Fruit fly (Drosophila melanogaster) whole organism, embryonic: ENCODE measurements around the gene TfIIS.

Source experiments
- BEAF-32 ChIP-seq: fragments of 200-800 bp; sonication (Bioruptor generic); optimal IDR thresholded peaks from 3 replicates; lab custom pipeline; 2017; ENCODE audit warnings: missing biosample characterization, missing genetic modification characterization, mild to moderate bottlenecking, moderate library complexity, missing genetic modification reagents
- CG1024 ChIP-seq: fragments of 200-800 bp; sonication (Bioruptor generic); IDR thresholded peaks from 2 replicates; pipeline ENCODE4 v1.3.6; 2022; ENCODE audit warnings: missing biosample characterization, missing genetic modification characterization
- CG10431 ChIP-seq: fragments of 200-800 bp; sonication (Bioruptor generic); optimal IDR thresholded peaks from 3 replicates; lab custom pipeline; 2018; ENCODE audit warnings: missing biosample characterization, mild to moderate bottlenecking, missing genetic modification characterization
- CG13296 ChIP-seq: fragments of 200-800 bp; sonication (Bioruptor generic); optimal IDR thresholded peaks from 3 replicates; lab custom pipeline; 2018; ENCODE audit warnings: missing biosample characterization, mild to moderate bottlenecking, missing genetic modification characterization
- CG14050 ChIP-seq: fragments of 200-800 bp; sonication (Bioruptor generic); IDR thresholded peaks from 3 replicates; pipeline ENCODE4 v1.3.6; 2022; ENCODE audit warnings: missing biosample characterization, missing genetic modification characterization
- CG14441 ChIP-seq: fragments of 200-800 bp; sonication (Bioruptor generic); IDR thresholded peaks from 2 replicates; pipeline ENCODE4 v1.3.6; 2022; ENCODE audit warnings: missing biosample characterization, missing genetic modification characterization
- CG15269 ChIP-seq: fragments of 200-800 bp; sonication (Bioruptor generic); optimal IDR thresholded peaks from 2 replicates; lab custom pipeline; 2018; ENCODE audit warnings: missing biosample characterization, mild to moderate bottlenecking, missing genetic modification characterization, moderate library complexity
- CG16813 ChIP-seq: fragments of 200-800 bp; sonication (Bioruptor generic); IDR thresholded peaks from 3 replicates; pipeline ENCODE4 v1.3.6; 2022; ENCODE audit warnings: missing biosample characterization, missing genetic modification characterization; ENCODE audit not compliant: partially characterized antibody
- CG16815 ChIP-seq: fragments of 200-800 bp; sonication (Bioruptor generic); optimal IDR thresholded peaks from 3 replicates; lab custom pipeline; 2017; ENCODE audit warnings: missing biosample characterization, mild to moderate bottlenecking, missing genetic modification characterization
- CG16863 ChIP-seq: fragments of 200-800 bp; sonication (Bioruptor generic); optimal IDR thresholded peaks from 3 replicates; lab custom pipeline; 2016; ENCODE audit warnings: missing biosample characterization, missing genetic modification characterization
- CG17802 ChIP-seq: fragments of 200-800 bp; sonication (Bioruptor generic); optimal IDR thresholded peaks from 2 replicates; lab custom pipeline; 2018; ENCODE audit warnings: missing biosample characterization, mild to moderate bottlenecking, missing genetic modification characterization, moderate library complexity
- CG18262 ChIP-seq: fragments of 200-800 bp; optimal IDR thresholded peaks from 3 replicates; lab custom pipeline; 2019; ENCODE audit warnings: missing biosample characterization, mild to moderate bottlenecking, missing genetic modification characterization, moderate library complexity
- CG2678 ChIP-seq: fragments of 200-800 bp; sonication (Bioruptor generic); optimal IDR thresholded peaks from 3 replicates; lab custom pipeline; 2019; ENCODE audit warnings: missing biosample characterization, mild to moderate bottlenecking, missing genetic modification characterization, moderate library complexity
- CG3163 ChIP-seq: fragments of 200-800 bp; sonication (Bioruptor generic); optimal IDR thresholded peaks from 3 replicates; lab custom pipeline; 2016; ENCODE audit warnings: missing biosample characterization, missing genetic modification characterization
- CG32532 ChIP-seq: fragments of 200-800 bp; sonication (Bioruptor generic); IDR thresholded peaks from 2 replicates; pipeline ENCODE4 v1.3.6; 2022; ENCODE audit warnings: missing biosample characterization, missing genetic modification characterization
- CG33557 ChIP-seq: fragments of 200-800 bp; sonication (Bioruptor generic); optimal IDR thresholded peaks from 2 replicates; lab custom pipeline; 2019; ENCODE audit warnings: missing biosample characterization, mild to moderate bottlenecking, missing genetic modification characterization, moderate library complexity
- CG43689 ChIP-seq: fragments of 200-800 bp; sonication (Bioruptor generic); IDR thresholded peaks from 2 replicates; pipeline ENCODE4 v1.3.6; 2022; ENCODE audit warnings: missing biosample characterization, missing genetic modification characterization
- CG4730 ChIP-seq: fragments of 200-800 bp; sonication (Bioruptor generic); IDR thresholded peaks from 2 replicates; pipeline ENCODE4 v1.3.6; 2022; ENCODE audit warnings: missing biosample characterization, missing genetic modification characterization
- CG8388 ChIP-seq: fragments of 200-800 bp; sonication (Bioruptor generic); optimal IDR thresholded peaks from 2 replicates; lab custom pipeline; 2019; ENCODE audit warnings: missing biosample characterization, mild to moderate bottlenecking, missing genetic modification characterization, moderate library complexity
- CG8478 ChIP-seq: fragments of >200 bp; optimal IDR thresholded peaks from 2 replicates; lab custom pipeline; 2018
- CG9932 ChIP-seq: fragments of 200-800 bp; sonication (Bioruptor generic); IDR thresholded peaks from 2 replicates; pipeline ENCODE4 v1.3.6; 2022; ENCODE audit warnings: missing biosample characterization, missing genetic modification characterization
- D19B ChIP-seq: fragments of 200-800 bp; sonication (Bioruptor generic); optimal IDR thresholded peaks from 2 replicates; lab custom pipeline; 2017; ENCODE audit warnings: missing biosample characterization, mild to moderate bottlenecking, missing genetic modification characterization
- Elba2 ChIP-seq: fragments of 200-800 bp; sonication (Bioruptor generic); optimal IDR thresholded peaks from 3 replicates; lab custom pipeline; 2016; ENCODE audit warnings: missing biosample characterization, missing genetic modification characterization
- Gug ChIP-seq: fragments of 200-800 bp; sonication (Bioruptor generic); IDR thresholded peaks from 4 replicates; pipeline ENCODE4 v1.3.6; 2022; ENCODE audit warnings: missing biosample characterization, missing genetic modification characterization
- Lim3 ChIP-seq: fragments of 200-800 bp; sonication (Bioruptor generic); IDR thresholded peaks from 2 replicates; pipeline ENCODE4 v1.3.6; 2022; ENCODE audit warnings: missing biosample characterization, missing genetic modification characterization
- Max ChIP-seq: fragments of 200-800 bp; sonication (Bioruptor generic); optimal IDR thresholded peaks from 2 replicates; lab custom pipeline; 2016; ENCODE audit warnings: missing biosample characterization, mild to moderate bottlenecking, missing genetic modification characterization
- Sox102F ChIP-seq: fragments of 200-800 bp; sonication (Bioruptor generic); optimal IDR thresholded peaks from 2 replicates; lab custom pipeline; 2018; ENCODE audit warnings: missing biosample characterization, mild to moderate bottlenecking, missing genetic modification characterization, moderate library complexity
- al ChIP-seq: fragments of 200-800 bp; sonication (Bioruptor generic); IDR thresholded peaks from 2 replicates; pipeline ENCODE4 v1.3.6; 2022; ENCODE audit warnings: missing biosample characterization, missing genetic modification characterization
- ara ChIP-seq: fragments of 200-800 bp; sonication (Bioruptor generic); IDR thresholded peaks from 2 replicates; pipeline ENCODE4 v1.3.6; 2022; ENCODE audit warnings: missing biosample characterization, missing genetic modification characterization
- br ChIP-seq: fragments of >200 bp; optimal IDR thresholded peaks from 2 replicates; lab custom pipeline; 2017
- crol ChIP-seq: fragments of 200-800 bp; sonication (Bioruptor generic); IDR thresholded peaks from 2 replicates; pipeline ENCODE4 v1.3.6; 2022; ENCODE audit warnings: missing biosample characterization, missing genetic modification characterization
- dimm ChIP-seq: fragments of 200-800 bp; sonication (Bioruptor generic); IDR thresholded peaks from 2 replicates; pipeline ENCODE4 v1.3.6; 2022; ENCODE audit warnings: missing biosample characterization, missing genetic modification characterization
- fd64A ChIP-seq: fragments of 200-800 bp; sonication (Bioruptor generic); optimal IDR thresholded peaks from 3 replicates; lab custom pipeline; 2018; ENCODE audit warnings: missing biosample characterization, mild to moderate bottlenecking, missing genetic modification characterization
- gcm2 ChIP-seq: fragments of 200-800 bp; sonication (Bioruptor generic); optimal IDR thresholded peaks from 2 replicates; lab custom pipeline; 2016; ENCODE audit warnings: missing biosample characterization, missing genetic modification characterization
- grau ChIP-seq: fragments of 200-800 bp; optimal IDR thresholded peaks from 3 replicates; lab custom pipeline; 2019; ENCODE audit warnings: missing biosample characterization, mild to moderate bottlenecking, missing genetic modification characterization, moderate library complexity
- gsb ChIP-seq: fragments of 200-800 bp; sonication (Bioruptor generic); IDR thresholded peaks from 2 replicates; pipeline ENCODE4 v1.3.6; 2022; ENCODE audit warnings: missing biosample characterization, missing genetic modification characterization
- her ChIP-seq: fragments of 200-800 bp; sonication (Bioruptor generic); optimal IDR thresholded peaks from 2 replicates; lab custom pipeline; 2016; ENCODE audit warnings: missing biosample characterization, missing genetic modification characterization
- lov ChIP-seq, 2 experiments: fragments of 200-800 bp in 1 of 2; fragments of >200 bp in 1 of 2; sonication (Bioruptor generic) in 1 of 2; IDR thresholded peaks in 1 of 2; optimal IDR thresholded peaks in 1 of 2; 2 replicates in 1 of 2; 3 replicates in 1 of 2; pipeline versions ENCODE4 v1.3.6 to Lab custom; 2017 to 2022; ENCODE audit warnings: missing biosample characterization in 1 of 2, missing genetic modification characterization in 1 of 2
- maf-S ChIP-seq: fragments of 200-800 bp; sonication (Bioruptor generic); optimal IDR thresholded peaks from 2 replicates; lab custom pipeline; 2016; ENCODE audit warnings: missing biosample characterization, missing genetic modification characterization
- org-1 ChIP-seq: fragments of 200-800 bp; sonication (Bioruptor generic); optimal IDR thresholded peaks from 2 replicates; lab custom pipeline; 2017; ENCODE audit warnings: missing biosample characterization, missing genetic modification characterization
- peb ChIP-seq: fragments of 200-800 bp; sonication (Bioruptor generic); IDR thresholded peaks from 2 replicates; pipeline ENCODE4 v1.3.6; 2022; ENCODE audit warnings: missing biosample characterization, missing genetic modification characterization
- pfk ChIP-seq: fragments of 200-800 bp; sonication (Bioruptor generic); optimal IDR thresholded peaks from 2 replicates; lab custom pipeline; 2018; ENCODE audit warnings: missing biosample characterization, mild to moderate bottlenecking, missing genetic modification characterization, moderate library complexity
- pho ChIP-seq: fragments of 200-800 bp; sonication (Bioruptor generic); optimal IDR thresholded peaks from 2 replicates; lab custom pipeline; 2016; ENCODE audit warnings: missing biosample characterization, missing genetic modification characterization
- sc ChIP-seq, 3 experiments: fragments of >200 bp in 2 of 3; fragments of 200-800 bp in 1 of 3; sonication (Bioruptor generic) in 1 of 3; optimal IDR thresholded peaks; 2 replicates in 2 of 3; 3 replicates in 1 of 3; lab custom pipeline; 2017; ENCODE audit warnings: mild to moderate bottlenecking in 1 of 3, missing biosample characterization in 1 of 3, missing genetic modification characterization in 1 of 3, missing genetic modification reagents in 1 of 3
- ssp ChIP-seq: fragments of 200-800 bp; sonication (Bioruptor generic); IDR thresholded peaks from 2 replicates; pipeline ENCODE4 v1.3.6; 2022; ENCODE audit warnings: missing biosample characterization, missing genetic modification characterization
- stc ChIP-seq: fragments of 200-800 bp; sonication (Bioruptor generic); IDR thresholded peaks from 2 replicates; pipeline ENCODE4 v1.3.6; 2022; ENCODE audit warnings: missing biosample characterization, missing genetic modification characterization
- stwl ChIP-seq: fragments of 200-800 bp; sonication (Bioruptor generic); optimal IDR thresholded peaks from 3 replicates; lab custom pipeline; 2018; ENCODE audit warnings: missing biosample characterization, mild to moderate bottlenecking, missing genetic modification characterization, moderate library complexity
- tll ChIP-seq, 2 experiments: fragments of 200-800 bp in 1 of 2; fragments of >200 bp in 1 of 2; sonication (Bioruptor generic) in 1 of 2; optimal IDR thresholded peaks; 2 replicates each; lab custom pipeline; 2017 to 2019; ENCODE audit warnings: missing biosample characterization in 2 of 2, missing genetic modification characterization in 2 of 2, mild to moderate bottlenecking in 1 of 2, moderate library complexity in 1 of 2
- trem ChIP-seq: fragments of 200-800 bp; optimal IDR thresholded peaks from 3 replicates; lab custom pipeline; 2019; ENCODE audit warnings: missing biosample characterization, mild to moderate bottlenecking, missing genetic modification characterization, moderate library complexity
- tx ChIP-seq: fragments of 200-800 bp; sonication (Bioruptor generic); optimal IDR thresholded peaks from 2 replicates; lab custom pipeline; 2016; ENCODE audit warnings: missing biosample characterization, missing genetic modification characterization
- usp ChIP-seq: fragments of >200 bp; optimal IDR thresholded peaks from 2 replicates; lab custom pipeline; 2017; ENCODE audit warnings: missing biosample characterization, missing genetic modification characterization
- vfl ChIP-seq: fragments of 200-800 bp; sonication (Bioruptor generic); optimal IDR thresholded peaks from 2 replicates; lab custom pipeline; 2016; ENCODE audit warnings: missing biosample characterization, missing genetic modification characterization

Gene TfIIS

DNA sequence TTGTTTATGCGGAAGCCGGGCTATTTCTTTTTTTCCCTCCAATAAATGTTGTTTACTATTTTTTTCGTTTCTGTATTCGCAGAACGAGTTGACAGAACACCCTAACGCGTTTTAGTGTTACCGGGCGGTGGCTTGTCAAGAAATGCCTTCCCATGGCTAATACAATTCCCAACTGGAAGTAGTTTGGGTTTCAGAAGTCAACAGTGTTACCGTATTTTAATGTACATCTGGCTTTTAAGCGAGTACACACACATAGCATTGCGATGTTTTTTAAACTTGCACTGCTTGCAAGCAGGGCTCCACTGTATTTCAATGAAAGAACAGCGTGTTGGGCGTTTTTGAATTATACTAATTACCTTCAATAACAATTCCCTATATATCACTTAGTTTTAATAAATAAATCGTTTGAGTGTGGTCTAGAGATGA lies at the start of gene TfIIS (continued):
- TF ChIP-seq org-1 (no peak), peb (GFP tag; lab: Robert Waterston, UW) (no peak), pfk (GFP tag; lab: Kevin White, UChicago) (no peak), CG2678 (tag; lab: Kevin White, UChicago) (no peak), trem (tag; lab: Kevin White, UChicago) (peak; percentile 75), ara (no peak), BEAF-32 (peak; percentile 69), lov (optimal IDR thresholded peaks at IDR 0.05; lab: Kevin White, UChicago) (no peak), lov (GFP tag; IDR thresholded peaks at IDR 0.05; lab: Robert Waterston, UW) (no peak), grau (tag; lab: Kevin White, UChicago) (peak; percentile 42), pho (GFP tag; lab: Kevin White, UChicago) (no peak), Max (GFP tag; lab: Kevin White, UChicago) (no peak), sc (optimal IDR thresholded peaks at IDR 0.05; lab: Kevin White, UChicago) (no peak), sc (GFP tag; optimal IDR thresholded peaks at IDR 0.05; lab: Kevin White, UChicago) (no peak), vfl (no peak), dimm (GFP tag; lab: Robert Waterston, UW) (no peak), br (no peak), tx (no peak), crol (GFP tag; lab: Robert Waterston, UW) (no peak), CG18262 (tag; lab: Kevin White, UChicago) (no peak), CG13296 (GFP tag; lab: Kevin White, UChicago) (no peak), her (GFP tag; lab: Kevin White, UChicago) (peak; percentile 23), D19B (GFP tag; lab: Kevin White, UChicago) (no peak), CG4730 (GFP tag; lab: Robert Waterston, UW) (no peak), Elba2 (GFP tag; lab: Kevin White, UChicago) (peak; percentile 92), maf-S (GFP tag; lab: Kevin White, UChicago) (no peak), CG1024 (GFP tag; lab: Robert Waterston, UW) (no peak), CG10431 (GFP tag; lab: Kevin White, UChicago) (no peak), CG16863 (GFP tag; lab: Kevin White, UChicago) (no peak), Lim3 (GFP tag; lab: Robert Waterston, UW) (no peak), CG17802 (tag; lab: Kevin White, UChicago) (peak; percentile 56), stc (no peak; the same call in 1 of the 2 replicates), usp (GFP tag; lab: Kevin White, UChicago) (no peak), Sox102F (GFP tag; lab: Kevin White, UChicago) (no peak), stwl (peak; percentile 96), CG16813 (GFP tag; lab: Robert Waterston, UW) (peak; percentile 51; the same call in 2 of the 3 replicates), CG8388 (GFP tag; lab: Kevin White, UChicago) (no peak), CG16815 (GFP tag; lab: Kevin White, UChicago) (no peak), CG33557 (GFP tag; lab: Kevin White, UChicago) (no peak), CG3163 (peak; percentile 24), CG43689 (GFP tag; lab: Robert Waterston, UW) (no peak), CG8478 (peak; percentile 79), CG14441 (no peak), CG9932 (GFP tag; lab: Robert Waterston, UW) (peak; percentile 50), gsb (GFP tag; lab: Robert Waterston, UW) (no peak), gcm2 (no peak), tll (GFP tag; optimal IDR thresholded peaks at IDR 0.05; lab: Kevin White, UChicago) (peak in 1 of 2 experiments; percentile 94), CG14050 (GFP tag; lab: Robert Waterston, UW) (no peak), ssp (GFP tag; lab: Robert Waterston, UW) (peak; percentile 72), CG32532 (GFP tag; lab: Robert Waterston, UW) (peak; percentile 18; the same call in 1 of the 2 replicates), fd64A (no peak), CG15269 (no peak), al (no peak), Gug (GFP tag; lab: Robert Waterston, UW) (no peak)
